Worm (Caenorhabditis elegans): Measurements from ENCODE around the gene C53C11.1.

DNA sequence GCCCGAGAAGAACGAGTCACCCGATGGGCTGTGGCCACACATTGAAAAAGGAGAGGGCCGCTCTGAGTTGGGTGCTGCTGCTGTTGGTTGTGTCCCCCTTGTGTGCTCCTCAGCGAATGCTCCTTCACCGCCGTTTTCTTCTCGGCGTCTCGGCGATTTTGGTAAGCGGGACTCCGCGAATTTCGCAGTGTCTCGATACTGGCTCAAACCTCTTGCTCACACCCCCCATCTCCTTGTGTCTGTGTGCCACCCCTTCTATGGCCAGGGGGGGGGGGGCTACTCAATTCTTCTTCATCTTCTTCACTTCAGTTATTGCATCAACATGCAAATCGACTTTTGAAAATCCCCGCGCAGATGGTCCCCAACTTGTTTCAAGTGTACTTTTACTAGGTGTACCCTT lies 25.6 kb upstream of the C53C11.1 start:
- TF ChIP-seq ztf-29 (GFP tag; IDR thresholded peaks at IDR 0.05), result 0 out of 2 replicates have a peak, but pooled peaks have one; percentile 14
- TF ChIP-seq cog-1 (tag; optimal IDR thresholded peaks at IDR 0.05), result peak; percentile 31
- no peak for TF ChIP-seq ztf-23 (GFP tag; IDR thresholded peaks at IDR 0.05)
- TF ChIP-seq tab-1 (GFP tag; IDR thresholded peaks at IDR 0.05), result 0 out of 2 replicates have a peak, but pooled peaks have one; percentile 33
- TF ChIP-seq flt-1 (GFP tag; IDR thresholded peaks at IDR 0.05), result no peak
- TF ChIP-seq ref-1 (GFP tag; conservative IDR thresholded peaks at IDR 0.05), result no peak
